Worm (Caenorhabditis elegans): ENCODE measurements around the gene acl-4.

- TF ChIP-seq nhr-237 (tag; optimal IDR thresholded peaks at IDR 0.05) (no peak), unc-62 (GFP tag; optimal IDR thresholded peaks at IDR 0.05) (peak; percentile 92), snpc-4 (tag; optimal IDR thresholded peaks at IDR 0.05) (no peak), blmp-1 (tag; optimal IDR thresholded peaks at IDR 0.05) (no peak), lsy-2 (tag; optimal IDR thresholded peaks at IDR 0.05) (no peak), unc-39 (tag; optimal IDR thresholded peaks at IDR 0.05) (no peak), mls-2 (tag; optimal IDR thresholded peaks at IDR 0.05) (no peak), nhr-76 (tag; optimal IDR thresholded peaks at IDR 0.05) (no peak), hlh-1 (tag; optimal IDR thresholded peaks at IDR 0.05) (peak; percentile 80)
These were observed 20.0 kb downstream of the acl-4 start for ce11 chrX:2050212-2050611.
